Fruit fly (Drosophila melanogaster) whole organism, embryonic: Measurements from ENCODE around the gene CG13409.
A peak's percentile ranks its signal among the peaks of the same experiment; 100 is the strongest.

Experiments used
- BtbVII ChIP-seq: fragments of 200-800 bp; sonication (Bioruptor generic); optimal IDR thresholded peaks from 3 replicates; lab custom pipeline; 2017; ENCODE audit warnings: missing biosample characterization, mild to moderate bottlenecking, missing genetic modification characterization
- CG11398 ChIP-seq: fragments of 200-800 bp; sonication (Bioruptor generic); optimal IDR thresholded peaks from 2 replicates; lab custom pipeline; 2016; ENCODE audit warnings: missing biosample characterization, missing genetic modification characterization
- CG15514 ChIP-seq: fragments of 200-800 bp; sonication (Bioruptor generic); optimal IDR thresholded peaks from 3 replicates; lab custom pipeline; 2017; ENCODE audit warnings: missing biosample characterization, missing genetic modification characterization, mild to moderate bottlenecking, moderate library complexity, missing genetic modification reagents
- CG6175 ChIP-seq: fragments of 200-800 bp; sonication (Bioruptor generic); IDR thresholded peaks from 3 replicates; pipeline ENCODE4 v1.3.6; 2022; ENCODE audit warnings: missing biosample characterization, missing genetic modification characterization
- CG6254 ChIP-seq: fragments of 200-800 bp; sonication (Bioruptor generic); optimal IDR thresholded peaks from 3 replicates; lab custom pipeline; 2017; ENCODE audit warnings: mild to moderate bottlenecking, missing biosample characterization, missing genetic modification reagents, missing genetic modification characterization
- Chrac-16 ChIP-seq: fragments of 200-800 bp; sonication (Bioruptor generic); optimal IDR thresholded peaks from 3 replicates; lab custom pipeline; 2016; ENCODE audit warnings: missing biosample characterization, missing genetic modification characterization
- Drgx ChIP-seq: fragments of 200-800 bp; sonication (Bioruptor generic); IDR thresholded peaks from 2 replicates; pipeline ENCODE4 v1.3.6; 2022; ENCODE audit warnings: missing biosample characterization, missing genetic modification characterization
- Hmx ChIP-seq: fragments of 200-800 bp; sonication (Bioruptor generic); optimal IDR thresholded peaks from 2 replicates; lab custom pipeline; 2016; ENCODE audit warnings: missing biosample characterization, missing genetic modification characterization
- MESR4 ChIP-seq: fragments of 200-800 bp; sonication (Bioruptor generic); optimal IDR thresholded peaks from 2 replicates; lab custom pipeline; 2018; ENCODE audit warnings: missing biosample characterization, mild to moderate bottlenecking, missing genetic modification characterization, moderate library complexity
- Usf ChIP-seq: fragments of 200-800 bp; sonication (Bioruptor generic); optimal IDR thresholded peaks from 2 replicates; lab custom pipeline; 2017; ENCODE audit warnings: missing genotype, missing biosample characterization, missing genetic modification characterization
- dimm ChIP-seq: fragments of 200-800 bp; sonication (Bioruptor generic); IDR thresholded peaks from 2 replicates; pipeline ENCODE4 v1.3.6; 2022; ENCODE audit warnings: missing biosample characterization, missing genetic modification characterization
- sens ChIP-seq: fragments of 200-800 bp; sonication (Bioruptor generic); peaks from one replicate; lab custom pipeline; 2016; ENCODE audit warnings: missing biosample characterization, missing genetic modification characterization
- sqz ChIP-seq: fragments of 200-800 bp; sonication (Bioruptor generic); optimal IDR thresholded peaks from 3 replicates; lab custom pipeline; 2018; ENCODE audit warnings: missing biosample characterization, mild to moderate bottlenecking, missing genetic modification characterization
- tio ChIP-seq: fragments of 200-800 bp; sonication (Bioruptor generic); optimal IDR thresholded peaks from 2 replicates; lab custom pipeline; 2017; ENCODE audit warnings: missing biosample characterization, missing genetic modification characterization, inconsistent platforms
- tx ChIP-seq: fragments of 200-800 bp; sonication (Bioruptor generic); optimal IDR thresholded peaks from 2 replicates; lab custom pipeline; 2016; ENCODE audit warnings: missing biosample characterization, missing genetic modification characterization
- wek ChIP-seq: fragments of 200-800 bp; sonication (Bioruptor generic); optimal IDR thresholded peaks from 3 replicates; lab custom pipeline; 2018; ENCODE audit warnings: missing biosample characterization, mild to moderate bottlenecking, missing genetic modification characterization, moderate library complexity

Gene CG13409

DNA sequence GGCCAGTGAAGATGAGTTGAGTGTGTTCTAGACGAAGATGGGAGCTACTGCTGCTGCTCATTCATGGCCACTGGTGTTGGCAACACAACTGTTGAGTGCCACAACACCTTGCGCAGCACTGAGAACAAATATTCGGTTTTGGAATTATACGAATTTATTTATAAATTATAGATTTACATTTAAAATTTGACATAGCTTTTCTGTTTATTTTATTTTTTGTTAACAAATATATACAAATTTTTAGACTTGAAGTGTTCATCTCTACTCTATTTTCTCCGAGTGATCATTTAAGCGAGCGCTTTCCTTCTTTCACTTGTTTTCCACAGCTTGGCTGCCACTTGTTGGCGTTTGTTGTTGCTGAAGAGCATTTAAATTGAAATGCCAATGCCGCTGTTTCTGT lies 44.2 kb downstream of the CG13409 start:
- TF ChIP-seq tio (GFP tag; lab: Kevin White, UChicago) (no peak), CG15514 (GFP tag; lab: Kevin White, UChicago) (no peak), CG6175 (no peak), MESR4 (GFP tag; lab: Kevin White, UChicago) (no peak), Hmx (GFP tag; lab: Kevin White, UChicago) (no peak), Usf (no peak), sens (GFP tag; lab: Kevin White, UChicago) (peak; percentile 16), CG6254 (no peak), dimm (GFP tag; lab: Robert Waterston, UW) (no peak), CG11398 (no peak), tx (no peak), Chrac-16 (no peak), sqz (no peak), BtbVII (GFP tag; lab: Kevin White, UChicago) (no peak), wek (GFP tag; lab: Kevin White, UChicago) (no peak), Drgx (GFP tag; lab: Robert Waterston, UW) (peak; percentile 25; the same call in 1 of the 2 replicates)
